Worm (Caenorhabditis elegans) whole organism, L4 larva: ENCODE data around the gene smg-9.

Experiments used
- D1046.2 ChIP-seq: fragments of 200-800 bp; sonication (Bioruptor generic); IDR thresholded peaks from 2 replicates; pipeline ENCODE4 v1.3.6; 2022; ENCODE audit warnings: missing genetic modification characterization, missing compliant biosample characterization
- F37D6.2 ChIP-seq: sonication (generic microtip); optimal IDR thresholded peaks from 2 replicates; lab custom pipeline; 2016; ENCODE audit warnings: mild to moderate bottlenecking, missing genetic modification characterization, missing compliant biosample characterization
- F49E8.2 ChIP-seq: sonication (generic microtip); optimal IDR thresholded peaks from 2 replicates; lab custom pipeline; 2016; ENCODE audit warnings: missing compliant biosample characterization, mild to moderate bottlenecking, missing genetic modification characterization, borderline replicate concordance
- T20F7.1 ChIP-seq: fragments of 200-800 bp; sonication (Bioruptor generic); optimal IDR thresholded peaks from 2 replicates; lab custom pipeline; 2018; ENCODE audit warnings: mild to moderate bottlenecking, missing genetic modification characterization, missing compliant biosample characterization
- Y105C5A.15 ChIP-seq: fragments of 200-800 bp; sonication (Bioruptor generic); IDR thresholded peaks from 2 replicates; pipeline ENCODE4 v1.3.6; 2022; ENCODE audit warnings: missing genetic modification characterization, missing compliant biosample characterization
- Y5F2A.4 ChIP-seq: fragments of 200-800 bp; sonication (Bioruptor generic); optimal IDR thresholded peaks from 2 replicates; lab custom pipeline; 2018; ENCODE audit warnings: mild to moderate bottlenecking, missing genetic modification characterization, missing compliant biosample characterization
- ZK337.2 ChIP-seq: fragments of 200-800 bp; sonication (Bioruptor generic); IDR thresholded peaks from 2 replicates; pipeline ENCODE4 v1.3.6; 2022; ENCODE audit warnings: missing genetic modification reagents, missing genetic modification characterization, missing compliant biosample characterization
- aha-1 ChIP-seq: fragments of 150-350 bp; peaks from one replicate; lab custom pipeline; 2014; ENCODE audit warnings: missing biosample characterization, missing genetic modification characterization
- aly-2 ChIP-seq: sonication (generic microtip); optimal IDR thresholded peaks from 2 replicates; lab custom pipeline; 2018; ENCODE audit warnings: missing biosample characterization, missing genetic modification characterization
- ceh-28 ChIP-seq: fragments of 150-350 bp; optimal IDR thresholded peaks from 2 replicates; lab custom pipeline; 2014; ENCODE audit warnings: missing biosample characterization, missing genetic modification reagents, missing genetic modification characterization
- ceh-32 ChIP-seq: sonication (generic microtip); optimal IDR thresholded peaks from 2 replicates; lab custom pipeline; 2016; ENCODE audit warnings: mild to moderate bottlenecking, missing genetic modification characterization, missing compliant biosample characterization; ENCODE audit not compliant: poor library complexity
- ceh-44 ChIP-seq: fragments of 200-800 bp; sonication (Bioruptor generic); IDR thresholded peaks from 2 replicates; pipeline ENCODE4 v1.3.6; 2022; ENCODE audit warnings: missing genetic modification reagents, missing genetic modification characterization, missing compliant biosample characterization
- ceh-62 ChIP-seq: sonication (generic microtip); optimal IDR thresholded peaks from 2 replicates; lab custom pipeline; 2017; ENCODE audit warnings: missing biosample characterization, missing genetic modification characterization
- ceh-82 ChIP-seq: sonication (generic microtip); optimal IDR thresholded peaks from 2 replicates; lab custom pipeline; 2017; ENCODE audit warnings: missing biosample characterization, missing genetic modification characterization
- ces-1 ChIP-seq: fragments of 150-350 bp; sonication (generic microtip); optimal IDR thresholded peaks from 4 replicates; lab custom pipeline; 2014; ENCODE audit warnings: missing biosample characterization, missing genetic modification reagents, missing genetic modification characterization
- cey-2 ChIP-seq: sonication (generic microtip); optimal IDR thresholded peaks from 3 replicates; lab custom pipeline; 2017; ENCODE audit warnings: missing genetic modification characterization, mild to moderate bottlenecking, missing compliant biosample characterization, antibody characterized with exemption, borderline replicate concordance; ENCODE audit not compliant: insufficient read depth
- daf-12 ChIP-seq: fragments of 150-350 bp; optimal IDR thresholded peaks from 2 replicates; lab custom pipeline; 2014; ENCODE audit warnings: missing biosample characterization, missing genetic modification reagents, missing genetic modification characterization
- dmd-9 ChIP-seq: fragments of 200-800 bp; sonication (Bioruptor generic); IDR thresholded peaks from 2 replicates; pipeline ENCODE4 v1.3.6; 2022; ENCODE audit warnings: missing genetic modification reagents, missing genetic modification characterization, missing compliant biosample characterization
- dpl-1 ChIP-seq: fragments of 150-350 bp; optimal IDR thresholded peaks from 2 replicates; lab custom pipeline; 2014; ENCODE audit warnings: missing biosample characterization, missing genetic modification reagents, missing genetic modification characterization
- duxl-1 ChIP-seq: sonication (generic microtip); optimal IDR thresholded peaks from 2 replicates; lab custom pipeline; 2016; ENCODE audit warnings: mild to moderate bottlenecking, missing genetic modification characterization, moderate library complexity, missing compliant biosample characterization; ENCODE audit not compliant: poor library complexity
- egl-43 ChIP-seq: fragments of 200-800 bp; sonication (Bioruptor generic); IDR thresholded peaks from 2 replicates; pipeline ENCODE4 v1.3.6; 2022; ENCODE audit warnings: missing genetic modification reagents, missing genetic modification characterization, missing compliant biosample characterization
- fkh-10 ChIP-seq: fragments of 150-350 bp; optimal IDR thresholded peaks from 2 replicates; lab custom pipeline; 2014; ENCODE audit warnings: missing biosample characterization, missing genetic modification reagents, missing genetic modification characterization
- hmg-1.1 ChIP-seq: fragments of 200-800 bp; sonication (Bioruptor generic); IDR thresholded peaks from 2 replicates; pipeline ENCODE4 v1.3.6; 2022; ENCODE audit warnings: missing genetic modification reagents, missing genetic modification characterization, missing compliant biosample characterization
- lim-7 ChIP-seq: fragments of 200-800 bp; sonication (Bioruptor generic); IDR thresholded peaks from 2 replicates; pipeline ENCODE4 v1.3.6; 2022; ENCODE audit warnings: missing genetic modification characterization, missing compliant biosample characterization
- lin-13 ChIP-seq: fragments of 150-350 bp; optimal IDR thresholded peaks from 2 replicates; lab custom pipeline; 2014; ENCODE audit warnings: missing biosample characterization, missing genetic modification reagents, missing genetic modification characterization
- lin-15B ChIP-seq: fragments of 150-350 bp; sonication (generic microtip); optimal IDR thresholded peaks from 3 replicates; lab custom pipeline; 2014; ENCODE audit warnings: missing biosample characterization, missing genetic modification characterization
- lin-29 ChIP-seq: fragments of 200-800 bp; sonication (Bioruptor generic); IDR thresholded peaks from 2 replicates; pipeline ENCODE4 v1.3.6; 2022; ENCODE audit warnings: missing genetic modification reagents, missing genetic modification characterization, missing compliant biosample characterization
- lin-38 ChIP-seq: fragments of 200-800 bp; sonication (Bioruptor generic); IDR thresholded peaks from 2 replicates; pipeline ENCODE4 v1.3.6; 2022; ENCODE audit warnings: missing genetic modification reagents, missing genetic modification characterization, missing compliant biosample characterization
- lin-39 ChIP-seq: fragments of 150-350 bp; optimal IDR thresholded peaks from 2 replicates; lab custom pipeline; 2014; ENCODE audit warnings: missing biosample characterization, missing genetic modification reagents, missing genetic modification characterization
- lsy-2 ChIP-seq, 2 experiments: fragments of 150-350 bp in 1 of 2; sonication (generic microtip) in 1 of 2; optimal IDR thresholded peaks; 2 replicates each; lab custom pipeline; 2014 to 2017; ENCODE audit warnings: missing biosample characterization in 2 of 2, missing genetic modification characterization in 2 of 2
- mep-1 ChIP-seq: fragments of 150-350 bp; sonication (generic microtip); optimal IDR thresholded peaks from 3 replicates; lab custom pipeline; 2014; ENCODE audit warnings: missing biosample characterization, missing genetic modification characterization
- mxl-2 ChIP-seq: fragments of 200-800 bp; sonication (Bioruptor generic); conservative IDR thresholded peaks from 2 replicates; pipeline ENCODE4 v1.3.6; 2022; ENCODE audit warnings: missing genetic modification reagents, missing genetic modification characterization, missing compliant biosample characterization
- nhr-10 ChIP-seq: fragments of 150-350 bp; optimal IDR thresholded peaks from 2 replicates; lab custom pipeline; 2014; ENCODE audit warnings: missing biosample characterization, missing genetic modification characterization
- nhr-102 ChIP-seq: sonication (generic microtip); optimal IDR thresholded peaks from 2 replicates; lab custom pipeline; 2016; ENCODE audit warnings: mild to moderate bottlenecking, missing genetic modification characterization, moderate library complexity, missing compliant biosample characterization
- nhr-11 ChIP-seq: fragments of 150-350 bp; optimal IDR thresholded peaks from 2 replicates; lab custom pipeline; 2014; ENCODE audit warnings: missing biosample characterization, missing genetic modification characterization
- nhr-111 ChIP-seq: fragments of 200-800 bp; sonication (Bioruptor generic); optimal IDR thresholded peaks from 2 replicates; lab custom pipeline; 2018; ENCODE audit warnings: mild to moderate bottlenecking, missing genetic modification characterization, missing compliant biosample characterization
- nhr-237 ChIP-seq: sonication (generic microtip); optimal IDR thresholded peaks from 2 replicates; lab custom pipeline; 2017; ENCODE audit warnings: missing biosample characterization, missing genetic modification characterization
- nhr-28 ChIP-seq: fragments of 150-350 bp; optimal IDR thresholded peaks from 2 replicates; lab custom pipeline; 2014; ENCODE audit warnings: missing biosample characterization, missing genetic modification characterization
- nhr-41 ChIP-seq: fragments of 200-800 bp; sonication (Bioruptor generic); IDR thresholded peaks from 2 replicates; pipeline ENCODE4 v1.3.6; 2022; ENCODE audit warnings: missing genetic modification reagents, missing genetic modification characterization, missing compliant biosample characterization
- nhr-6 ChIP-seq: fragments of 150-350 bp; optimal IDR thresholded peaks from 2 replicates; lab custom pipeline; 2014; ENCODE audit warnings: missing biosample characterization, missing genetic modification characterization
- nhr-77 ChIP-seq: fragments of 150-350 bp; optimal IDR thresholded peaks from 2 replicates; lab custom pipeline; 2014; ENCODE audit warnings: missing biosample characterization, missing genetic modification characterization
- rbr-2 ChIP-seq: sonication (generic microtip); optimal IDR thresholded peaks from 2 replicates; lab custom pipeline; 2016; ENCODE audit warnings: missing genotype, missing genetic modification characterization, missing compliant biosample characterization
- saeg-2 ChIP-seq: fragments of 200-800 bp; sonication (Bioruptor generic); IDR thresholded peaks from 2 replicates; pipeline ENCODE4 v1.3.6; 2022; ENCODE audit warnings: missing genetic modification reagents, missing genetic modification characterization, missing compliant biosample characterization
- sdz-12 ChIP-seq: fragments of 200-800 bp; sonication (Bioruptor generic); optimal IDR thresholded peaks from 2 replicates; lab custom pipeline; 2018; ENCODE audit warnings: mild to moderate bottlenecking, missing genetic modification characterization, missing compliant biosample characterization
- set-16 ChIP-seq: fragments of 200-800 bp; sonication (Bioruptor generic); IDR thresholded peaks from 2 replicates; pipeline ENCODE4 v1.3.6; 2022; ENCODE audit warnings: missing genetic modification reagents, missing genetic modification characterization, missing compliant biosample characterization
- spr-1 ChIP-seq: sonication (generic microtip); optimal IDR thresholded peaks from 2 replicates; lab custom pipeline; 2016; ENCODE audit warnings: mild to moderate bottlenecking, missing genetic modification characterization, missing compliant biosample characterization
- unc-62 ChIP-seq, 3 experiments: fragments of 150-350 bp in 1 of 3; sonication (generic microtip); optimal IDR thresholded peaks in 2 of 3; peaks in 1 of 3; 1 replicate in 1 of 3; 2 replicates in 2 of 3; lab custom pipeline; 2014 to 2017; ENCODE audit warnings: missing biosample characterization in 3 of 3, missing genetic modification characterization in 3 of 3, missing genetic modification reagents in 3 of 3, missing genotype in 1 of 3
- zfp-2 ChIP-seq: sonication (generic microtip); optimal IDR thresholded peaks from 2 replicates; lab custom pipeline; 2016; ENCODE audit warnings: mild to moderate bottlenecking, missing genetic modification characterization, missing compliant biosample characterization
- zfp-3 ChIP-seq: fragments of 200-800 bp; sonication (Bioruptor generic); conservative IDR thresholded peaks from 2 replicates; pipeline ENCODE4 v1.3.6; 2022; ENCODE audit warnings: missing genetic modification reagents, missing genetic modification characterization, missing compliant biosample characterization
- zip-2 ChIP-seq: fragments of 150-350 bp; optimal IDR thresholded peaks from 2 replicates; lab custom pipeline; 2014; ENCODE audit warnings: missing biosample characterization, missing genetic modification characterization
- ztf-11 ChIP-seq: fragments of 150-350 bp; optimal IDR thresholded peaks from 2 replicates; lab custom pipeline; 2014; ENCODE audit warnings: missing biosample characterization, missing genetic modification characterization

Gene smg-9

ce11 chrII:14794935-14795454 is 42.3 kb upstream of the smg-9 start, which contains the start of gene eif-3.B (continued):
- TF ChIP-seq dpl-1 (GFP tag; lab: Kevin White, UChicago), result peak; percentile 98
- no peak for TF ChIP-seq zfp-2 (tag; lab: Kevin White, UChicago)
- no peak for TF ChIP-seq ceh-82 (tag; lab: Kevin White, UChicago)
- TF ChIP-seq hmg-1.1 (GFP tag; lab: Robert Waterston, UW), result peak; percentile 77
- peak; percentile 67 for TF ChIP-seq fkh-10 (GFP tag; lab: Kevin White, UChicago)
- TF ChIP-seq unc-62 (GFP tag; optimal IDR thresholded peaks at IDR 0.05 in 1 of 2; lab: Kevin White, UChicago), result no peak
- no peak for TF ChIP-seq unc-62 (tag; optimal IDR thresholded peaks at IDR 0.05; lab: Kevin White, UChicago)
- no peak for TF ChIP-seq Y105C5A.15 (GFP tag; lab: Robert Waterston, UW)
- TF ChIP-seq saeg-2 (GFP tag; lab: Robert Waterston, UW), result no peak
- TF ChIP-seq lin-38 (GFP tag; lab: Robert Waterston, UW), result peak; percentile 85
- TF ChIP-seq lim-7, result no peak
- TF ChIP-seq lin-15B, result peak; percentile 32
- no peak for TF ChIP-seq aly-2
- peak; percentile 90 for TF ChIP-seq duxl-1 (tag; lab: Kevin White, UChicago)
- TF ChIP-seq zip-2 (tag; lab: Kevin White, UChicago), result peak; percentile 55
- peak; percentile 95 for TF ChIP-seq nhr-77 (tag; lab: Kevin White, UChicago)
- TF ChIP-seq lin-13 (GFP tag; lab: Kevin White, UChicago), result peak; percentile 82
- peak; percentile 78 for TF ChIP-seq spr-1
- no peak for TF ChIP-seq nhr-41 (GFP tag; lab: Robert Waterston, UW)
- TF ChIP-seq ceh-32, result peak; percentile 45
- peak; percentile 89 for TF ChIP-seq mep-1 (tag; lab: Kevin White, UChicago)
- no peak for TF ChIP-seq daf-12
- TF ChIP-seq sdz-12, result peak; percentile 14
- TF ChIP-seq nhr-111 (GFP tag; lab: Kevin White, UChicago), result no peak
- peak; percentile 79 for TF ChIP-seq F37D6.2 (tag; lab: Kevin White, UChicago)
- TF ChIP-seq nhr-6 (tag; lab: Kevin White, UChicago), result peak; percentile 92
- TF ChIP-seq aha-1 (tag; lab: Kevin White, UChicago), result peak; percentile 6
- TF ChIP-seq mxl-2 (GFP tag; lab: Robert Waterston, UW), result no peak
- no peak for TF ChIP-seq zfp-3
- peak; percentile 85 for TF ChIP-seq dmd-9 (GFP tag; lab: Robert Waterston, UW)
- TF ChIP-seq nhr-10, result no peak
- peak; percentile 83 for TF ChIP-seq rbr-2 (tag; lab: Kevin White, UChicago)
- no peak for TF ChIP-seq lin-39 (tag; lab: Kevin White, UChicago)
- TF ChIP-seq ceh-28 (tag; lab: Kevin White, UChicago), result peak; percentile 7
- no peak for TF ChIP-seq ztf-11 (tag; lab: Kevin White, UChicago)
- TF ChIP-seq Y5F2A.4 (GFP tag; lab: Kevin White, UChicago), result no peak
- TF ChIP-seq ces-1 (GFP tag; lab: Kevin White, UChicago), result peak; percentile 43
- peak; percentile 20 for TF ChIP-seq F49E8.2 (tag; lab: Kevin White, UChicago)
- TF ChIP-seq D1046.2 (GFP tag; lab: Robert Waterston, UW), result no peak; the same call in 1 of the 2 replicates
- TF ChIP-seq ceh-44 (GFP tag; lab: Robert Waterston, UW), result peak; percentile 70; the same call in 1 of the 2 replicates
- TF ChIP-seq nhr-102 (tag; lab: Kevin White, UChicago), result peak; percentile 72
- TF ChIP-seq ZK337.2 (GFP tag; lab: Robert Waterston, UW), result peak; percentile 97
- TF ChIP-seq cey-2, result no peak
- TF ChIP-seq T20F7.1 (GFP tag; lab: Kevin White, UChicago), result peak; percentile 98
- TF ChIP-seq nhr-237, result no peak
- TF ChIP-seq nhr-11 (tag; lab: Kevin White, UChicago), result peak; percentile 83
- peak; percentile 59 to 95 for TF ChIP-seq lsy-2 (tag; optimal IDR thresholded peaks at IDR 0.05; lab: Kevin White, UChicago)
- peak; percentile 14 for TF ChIP-seq nhr-28
- TF ChIP-seq ceh-62 (tag; lab: Kevin White, UChicago), result no peak
- TF ChIP-seq set-16 (GFP tag; lab: Robert Waterston, UW), result peak; percentile 23; the same call in 1 of the 2 replicates
- peak; percentile 46; the same call in 1 of the 2 replicates for TF ChIP-seq egl-43 (GFP tag; lab: Robert Waterston, UW)
- TF ChIP-seq lin-29 (GFP tag; lab: Robert Waterston, UW), result no peak
